Fruit fly (Drosophila melanogaster) whole organism, embryonic: ENCODE measurements around the gene GluRIIE.
A peak's percentile ranks its signal among the peaks of the same experiment; 100 is the strongest.

Experiments
- ATbp ChIP-seq: fragments of 200-800 bp; sonication (Bioruptor generic); optimal IDR thresholded peaks from 2 replicates; lab custom pipeline; 2017; ENCODE audit warnings: missing biosample characterization, mild to moderate bottlenecking, missing genetic modification characterization, missing genetic modification reagents
- Antp ChIP-seq: fragments of 200-800 bp; sonication (Bioruptor generic); optimal IDR thresholded peaks from 3 replicates; lab custom pipeline; 2016; ENCODE audit warnings: missing biosample characterization, missing genetic modification characterization
- Awh ChIP-seq: fragments of 200-800 bp; sonication (Bioruptor generic); IDR thresholded peaks from 2 replicates; pipeline ENCODE4, ENCODE4 v1.3.6; 2022; ENCODE audit warnings: missing biosample characterization, missing genetic modification characterization
- BEAF-32 ChIP-seq: fragments of 200-800 bp; sonication (Bioruptor generic); optimal IDR thresholded peaks from 3 replicates; lab custom pipeline; 2017; ENCODE audit warnings: missing biosample characterization, missing genetic modification characterization, mild to moderate bottlenecking, moderate library complexity, missing genetic modification reagents
- CG1024 ChIP-seq: fragments of 200-800 bp; sonication (Bioruptor generic); IDR thresholded peaks from 2 replicates; pipeline ENCODE4 v1.3.6; 2022; ENCODE audit warnings: missing biosample characterization, missing genetic modification characterization
- CG10979 ChIP-seq: fragments of 200-800 bp; sonication (Bioruptor generic); optimal IDR thresholded peaks from 2 replicates; lab custom pipeline; 2018; ENCODE audit warnings: missing biosample characterization, mild to moderate bottlenecking, missing genetic modification characterization, moderate library complexity
- CG11456 ChIP-seq: fragments of 200-800 bp; sonication (Bioruptor generic); IDR thresholded peaks from 3 replicates; pipeline ENCODE4 v1.3.6; 2022; ENCODE audit warnings: missing biosample characterization, missing genetic modification characterization
- CG11504 ChIP-seq: fragments of 200-800 bp; sonication (Bioruptor generic); optimal IDR thresholded peaks from 3 replicates; lab custom pipeline; 2019; ENCODE audit warnings: missing biosample characterization, mild to moderate bottlenecking, missing genetic modification characterization, moderate library complexity
- CG12104 ChIP-seq: fragments of 200-800 bp; sonication (Bioruptor generic); optimal IDR thresholded peaks from 3 replicates; lab custom pipeline; 2016; ENCODE audit warnings: missing biosample characterization, missing genetic modification characterization
- CG13624 ChIP-seq: fragments of 200-800 bp; sonication (Bioruptor generic); optimal IDR thresholded peaks from 2 replicates; lab custom pipeline; 2016; ENCODE audit warnings: missing biosample characterization, missing genetic modification characterization
- CG13775 ChIP-seq: fragments of 200-800 bp; sonication (Bioruptor generic); optimal IDR thresholded peaks from 3 replicates; lab custom pipeline; 2017; ENCODE audit warnings: missing biosample characterization, mild to moderate bottlenecking, missing genetic modification characterization
- CG17829 ChIP-seq: fragments of 200-800 bp; optimal IDR thresholded peaks from 2 replicates; lab custom pipeline; 2019; ENCODE audit warnings: missing biosample characterization, mild to moderate bottlenecking, missing genetic modification characterization, moderate library complexity
- CG30431 ChIP-seq: fragments of 200-800 bp; sonication (Bioruptor generic); optimal IDR thresholded peaks from 2 replicates; lab custom pipeline; 2017; ENCODE audit warnings: missing biosample characterization, missing genetic modification characterization
- CG32532 ChIP-seq: fragments of 200-800 bp; sonication (Bioruptor generic); IDR thresholded peaks from 2 replicates; pipeline ENCODE4 v1.3.6; 2022; ENCODE audit warnings: missing biosample characterization, missing genetic modification characterization
- CG6254 ChIP-seq: fragments of 200-800 bp; sonication (Bioruptor generic); optimal IDR thresholded peaks from 3 replicates; lab custom pipeline; 2017; ENCODE audit warnings: mild to moderate bottlenecking, missing biosample characterization, missing genetic modification reagents, missing genetic modification characterization
- CG6683 ChIP-seq: fragments of 200-800 bp; sonication (Bioruptor generic); optimal IDR thresholded peaks from 2 replicates; lab custom pipeline; 2017; ENCODE audit warnings: missing biosample characterization, mild to moderate bottlenecking, missing genetic modification characterization, missing genetic modification reagents
- CG8281 ChIP-seq: fragments of 200-800 bp; sonication (Bioruptor generic); optimal IDR thresholded peaks from 2 replicates; lab custom pipeline; 2018; ENCODE audit warnings: missing biosample characterization, mild to moderate bottlenecking, missing genetic modification characterization, moderate library complexity
- CG9932 ChIP-seq: fragments of 200-800 bp; sonication (Bioruptor generic); IDR thresholded peaks from 2 replicates; pipeline ENCODE4 v1.3.6; 2022; ENCODE audit warnings: missing biosample characterization, missing genetic modification characterization
- D ChIP-seq, 2 experiments: fragments of 200-800 bp in 1 of 2; fragments of >200 bp in 1 of 2; sonication (Bioruptor generic) in 1 of 2; optimal IDR thresholded peaks; 2 replicates in 1 of 2; 3 replicates in 1 of 2; lab custom pipeline; 2017; ENCODE audit warnings: mild to moderate bottlenecking in 1 of 2, missing biosample characterization in 1 of 2, missing genetic modification characterization in 1 of 2, missing genetic modification reagents in 1 of 2
- D19B ChIP-seq: fragments of 200-800 bp; sonication (Bioruptor generic); optimal IDR thresholded peaks from 2 replicates; lab custom pipeline; 2017; ENCODE audit warnings: missing biosample characterization, mild to moderate bottlenecking, missing genetic modification characterization
- Dbx ChIP-seq: fragments of 200-800 bp; sonication (Bioruptor generic); IDR thresholded peaks from 3 replicates; pipeline ENCODE4 v1.3.6; 2022; ENCODE audit warnings: missing biosample characterization, missing genetic modification characterization
- HmgD ChIP-seq: fragments of 200-800 bp; sonication (Bioruptor generic); optimal IDR thresholded peaks from 3 replicates; lab custom pipeline; 2016; ENCODE audit warnings: missing biosample characterization, missing genetic modification characterization
- Meics ChIP-seq: fragments of 200-800 bp; sonication (Bioruptor generic); optimal IDR thresholded peaks from 2 replicates; lab custom pipeline; 2017; ENCODE audit warnings: missing biosample characterization, mild to moderate bottlenecking, missing genetic modification characterization
- Mrtf ChIP-seq: fragments of 200-800 bp; sonication (Bioruptor generic); IDR thresholded peaks from 3 replicates; pipeline ENCODE4 v1.3.6; 2022; ENCODE audit warnings: missing biosample characterization, missing genetic modification characterization
- Neu2 ChIP-seq: fragments of 200-800 bp; sonication (Bioruptor generic); optimal IDR thresholded peaks from 3 replicates; lab custom pipeline; 2016; ENCODE audit warnings: missing biosample characterization, missing genetic modification characterization, borderline replicate concordance
- Spps ChIP-seq: fragments of 200-800 bp; sonication (Bioruptor generic); optimal IDR thresholded peaks from 2 replicates; lab custom pipeline; 2018; ENCODE audit warnings: missing biosample characterization, mild to moderate bottlenecking, missing genetic modification characterization
- TFAM ChIP-seq: fragments of 200-800 bp; sonication (Bioruptor generic); optimal IDR thresholded peaks from 2 replicates; lab custom pipeline; 2017; ENCODE audit warnings: missing biosample characterization, missing genetic modification characterization, inconsistent platforms
- Vsx1 ChIP-seq: fragments of 200-800 bp; sonication (Bioruptor generic); optimal IDR thresholded peaks from 2 replicates; lab custom pipeline; 2017; ENCODE audit warnings: missing biosample characterization, mild to moderate bottlenecking, missing genetic modification characterization, missing genetic modification reagents
- abd-A ChIP-seq: fragments of 200-800 bp; sonication (Bioruptor generic); optimal IDR thresholded peaks from 3 replicates; lab custom pipeline; 2019; ENCODE audit warnings: missing biosample characterization, mild to moderate bottlenecking, missing genetic modification characterization, moderate library complexity
- amos ChIP-seq: fragments of 200-800 bp; sonication (Bioruptor generic); IDR thresholded peaks from 2 replicates; pipeline ENCODE4 v1.3.6; 2022; ENCODE audit warnings: missing biosample characterization, missing genetic modification characterization; ENCODE audit not compliant: partially characterized antibody
- ci ChIP-seq: fragments of 200-800 bp; sonication (Bioruptor generic); IDR thresholded peaks from 3 replicates; pipeline ENCODE4 v1.3.6; 2022; ENCODE audit warnings: missing biosample characterization, missing genetic modification characterization
- croc ChIP-seq: fragments of 200-800 bp; sonication (Bioruptor generic); conservative IDR thresholded peaks from 3 replicates; pipeline ENCODE4 v1.3.6; 2022; ENCODE audit warnings: missing biosample characterization, missing genetic modification characterization
- crol ChIP-seq: fragments of 200-800 bp; sonication (Bioruptor generic); IDR thresholded peaks from 2 replicates; pipeline ENCODE4 v1.3.6; 2022; ENCODE audit warnings: missing biosample characterization, missing genetic modification characterization
- dati ChIP-seq: fragments of 200-800 bp; sonication (Bioruptor generic); IDR thresholded peaks from 2 replicates; pipeline ENCODE4 v1.3.6; 2022; ENCODE audit warnings: missing biosample characterization, missing genetic modification characterization
- jigr1 ChIP-seq: fragments of 200-800 bp; sonication (Bioruptor generic); IDR thresholded peaks from 3 replicates; pipeline ENCODE4 v1.3.6; 2022; ENCODE audit warnings: missing biosample characterization, missing genetic modification characterization
- mirr ChIP-seq: fragments of 200-800 bp; sonication (Bioruptor generic); optimal IDR thresholded peaks from 3 replicates; lab custom pipeline; 2018; ENCODE audit warnings: missing biosample characterization, mild to moderate bottlenecking, missing genetic modification characterization
- onecut ChIP-seq: fragments of 200-800 bp; sonication (Bioruptor generic); IDR thresholded peaks from 2 replicates; pipeline ENCODE4 v1.3.6; 2022; ENCODE audit warnings: missing biosample characterization, missing genetic modification characterization
- org-1 ChIP-seq: fragments of 200-800 bp; sonication (Bioruptor generic); optimal IDR thresholded peaks from 2 replicates; lab custom pipeline; 2017; ENCODE audit warnings: missing biosample characterization, missing genetic modification characterization
- pan ChIP-seq, 4 experiments: fragments of >200 bp in 3 of 4; fragments of 200-800 bp in 1 of 4; sonication (Bioruptor generic) in 1 of 4; optimal IDR thresholded peaks in 3 of 4; IDR thresholded peaks in 1 of 4; 2 replicates each; pipeline versions ENCODE4 v1.3.6 to Lab custom; 2017 to 2022; ENCODE audit warnings: missing biosample characterization in 2 of 4, missing genetic modification characterization in 2 of 4, mixed read lengths in 1 of 4
- pum ChIP-seq: fragments of 200-800 bp; sonication (Bioruptor generic); optimal IDR thresholded peaks from 2 replicates; lab custom pipeline; 2016; ENCODE audit warnings: missing biosample characterization, missing genetic modification characterization
- sens ChIP-seq: fragments of 200-800 bp; sonication (Bioruptor generic); peaks from one replicate; lab custom pipeline; 2016; ENCODE audit warnings: missing biosample characterization, missing genetic modification characterization
- shn ChIP-seq: fragments of 200-800 bp; sonication (Bioruptor generic); optimal IDR thresholded peaks from 3 replicates; lab custom pipeline; 2016; ENCODE audit warnings: missing biosample characterization, missing genetic modification characterization
- so ChIP-seq: fragments of 200-800 bp; sonication (Bioruptor generic); IDR thresholded peaks from 3 replicates; pipeline ENCODE4 v1.3.6; 2022; ENCODE audit warnings: missing biosample characterization, missing genetic modification characterization
- tgo ChIP-seq: fragments of 200-800 bp; sonication (Bioruptor generic); IDR thresholded peaks from 3 replicates; pipeline ENCODE4 v1.3.6; 2022; ENCODE audit warnings: missing biosample characterization, missing genetic modification characterization

GluRIIE gene

DNA sequence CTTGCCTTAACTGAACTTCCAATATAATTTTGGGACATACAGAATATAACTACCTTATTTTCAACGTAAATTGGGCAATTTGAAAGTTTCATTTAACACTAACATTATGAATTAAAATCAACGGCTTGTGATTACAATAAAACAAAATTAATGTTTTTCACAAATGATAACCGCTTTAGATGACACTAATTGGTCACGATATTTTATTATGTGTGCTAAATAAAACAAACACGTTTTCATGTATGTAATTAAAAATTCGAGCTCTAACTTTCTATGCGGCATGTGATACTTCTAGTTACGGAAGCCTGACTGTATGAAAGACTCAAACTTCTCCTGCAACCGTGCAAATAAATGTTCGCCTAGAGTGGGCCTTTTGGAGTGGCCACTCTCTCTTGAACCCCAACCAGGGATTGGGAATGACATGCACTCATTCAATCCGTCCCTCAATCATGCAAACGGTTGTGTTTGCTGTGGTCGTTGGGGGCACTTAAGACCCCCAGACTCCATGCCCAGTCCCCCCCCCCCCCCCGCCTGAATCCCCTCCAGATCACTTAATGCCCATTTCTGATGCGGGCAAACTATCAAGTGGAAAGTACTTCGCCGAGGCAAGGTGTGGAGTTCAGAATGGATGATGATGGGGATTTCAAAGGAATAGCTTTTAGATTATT, 53.2 kb downstream of the GluRIIE start:
- TF ChIP-seq Awh (GFP tag; lab: Robert Waterston, UW) (no peak), D19B (no peak), dati (0 out of 2 replicates have a peak, but pooled peaks have one; percentile 13), ci (GFP tag; lab: Robert Waterston, UW) (0 out of 3 replicates have a peak, but pooled peaks have one; percentile 26), abd-A (tag; lab: Kevin White, UChicago) (no peak), CG13624 (GFP tag; lab: Kevin White, UChicago) (no peak), croc (GFP tag; lab: Robert Waterston, UW) (no peak), Antp (no peak), shn (GFP tag; lab: Kevin White, UChicago) (no peak), CG9932 (GFP tag; lab: Robert Waterston, UW) (no peak), CG32532 (GFP tag; lab: Robert Waterston, UW) (peak; percentile 18; the same call in 1 of the 2 replicates), amos (GFP tag; lab: Robert Waterston, UW) (peak; percentile 20; the same call in 1 of the 2 replicates), CG30431 (no peak), CG11504 (tag; lab: Kevin White, UChicago) (peak; percentile 12), pum (no peak), Mrtf (GFP tag; lab: Robert Waterston, UW) (no peak), CG17829 (tag; lab: Kevin White, UChicago) (no peak), sens (GFP tag; lab: Kevin White, UChicago) (no peak), CG6683 (GFP tag; lab: Kevin White, UChicago) (no peak), CG10979 (tag; lab: Kevin White, UChicago) (peak; percentile 33), CG13775 (GFP tag; lab: Kevin White, UChicago) (no peak), crol (GFP tag; lab: Robert Waterston, UW) (peak; percentile 81), so (no peak), jigr1 (no peak), HmgD (GFP tag; lab: Kevin White, UChicago) (no peak), ATbp (no peak), CG6254 (GFP tag; lab: Kevin White, UChicago) (no peak), Neu2 (GFP tag; lab: Kevin White, UChicago) (no peak), BEAF-32 (GFP tag; lab: Kevin White, UChicago) (no peak), CG12104 (GFP tag; lab: Kevin White, UChicago) (no peak), pan (optimal IDR thresholded peaks at IDR 0.05; lab: Kevin White, UChicago) (no peak), pan (GFP tag; optimal IDR thresholded peaks at IDR 0.05 in 1 of 2, IDR thresholded peaks at IDR 0.05 in 1 of 2) (no peak), mirr (GFP tag; lab: Kevin White, UChicago) (no peak), CG1024 (GFP tag; lab: Robert Waterston, UW) (no peak), Dbx (GFP tag; lab: Robert Waterston, UW) (no peak), CG8281 (tag; lab: Kevin White, UChicago) (peak; percentile 92), Vsx1 (no peak), org-1 (no peak), D (optimal IDR thresholded peaks at IDR 0.05; lab: Kevin White, UChicago) (no peak), D (GFP tag; optimal IDR thresholded peaks at IDR 0.05; lab: Kevin White, UChicago) (peak; percentile 43), tgo (GFP tag; lab: Robert Waterston, UW) (no peak), TFAM (GFP tag; lab: Kevin White, UChicago) (no peak), CG11456 (GFP tag; lab: Robert Waterston, UW) (0 out of 3 replicates have a peak, but pooled peaks have one; percentile 21), onecut (GFP tag; lab: Robert Waterston, UW) (no peak), Spps (tag; lab: Kevin White, UChicago) (no peak), Meics (GFP tag; lab: Kevin White, UChicago) (no peak)
